Fruit fly (Drosophila melanogaster) ovary, adult (tissue): ENCODE results near the gene CG14883.

Source experiments
- CG17801 ChIP-seq: fragments of 200-800 bp; optimal IDR thresholded peaks from 2 replicates; lab custom pipeline; 2019; ENCODE audit warnings: missing biosample characterization, mild to moderate bottlenecking, missing genetic modification characterization, moderate library complexity; ENCODE audit not compliant: partially characterized antibody

The CG14883 gene

dm6 chr3R:16447448-16448045 lies 8.3 kb upstream of the CG14883 start:
- TF ChIP-seq CG17801 (GFP tag; lab: Kevin White, UChicago): no peak

DNA sequence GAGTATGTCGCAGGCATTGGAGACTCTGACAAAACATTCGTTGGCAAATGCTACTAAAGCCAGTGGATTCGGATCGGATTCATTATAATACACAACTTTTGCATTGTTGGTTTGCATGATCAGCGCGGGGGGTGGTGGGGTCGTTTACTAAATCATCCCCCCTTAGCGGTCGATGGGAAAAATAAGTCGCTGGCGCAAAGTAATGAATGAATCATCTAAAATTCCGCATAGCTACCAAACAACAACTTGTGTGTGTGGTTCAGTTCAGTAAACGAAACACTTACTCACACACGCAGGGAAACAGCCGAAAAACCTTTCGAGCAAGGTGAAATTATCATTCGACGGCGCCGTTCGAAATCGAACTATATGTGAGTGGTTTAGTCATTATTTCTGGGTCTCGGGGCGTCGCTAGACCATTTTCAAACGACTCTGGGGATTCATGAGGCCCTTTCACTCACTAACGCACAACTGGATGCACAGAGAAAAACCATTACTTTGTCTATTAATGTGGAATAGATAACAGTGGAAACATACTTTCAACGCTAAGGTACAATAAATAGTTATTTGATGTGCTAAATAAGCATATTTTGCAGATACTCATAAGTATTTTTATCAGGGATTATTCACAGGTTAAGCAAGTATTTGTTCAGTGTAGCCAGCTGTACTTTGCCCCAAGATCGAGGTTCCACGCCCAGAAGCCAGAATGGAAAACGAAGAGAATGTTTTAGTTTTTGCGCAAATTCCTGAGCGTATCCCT lies 7.3 kb upstream of the CG14883 start:
- peak; percentile 15 for TF ChIP-seq CG17801 (GFP tag; lab: Kevin White, UChicago)

- TF ChIP-seq CG17801 (GFP tag; lab: Kevin White, UChicago): peak; percentile 95
Observed at dm6 chr3R:16449187-16449973, 6.5 kb upstream of the CG14883 start.

- TF ChIP-seq CG17801 (GFP tag; lab: Kevin White, UChicago): peak; percentile 39
Observed at dm6 chr3R:16452954-16453587, 2.8 kb upstream of the CG14883 start.

dm6 chr3R:16453597-16453996 lies 2.3 kb upstream of the CG14883 start, which contains the start of gene Pak3:
Gene Pak3, minus strand, starts transcription at chr3R:16453821.
- TF ChIP-seq CG17801 (GFP tag; lab: Kevin White, UChicago): peak; percentile 1

- no peak for TF ChIP-seq CG17801 (GFP tag; lab: Kevin White, UChicago)
Observed at dm6 chr3R:16454192-16454591, 1.7 kb upstream of the CG14883 start, which contains the start of gene CG10405. Gene CG10405, plus strand, starts transcription at chr3R:16454492.

DNA sequence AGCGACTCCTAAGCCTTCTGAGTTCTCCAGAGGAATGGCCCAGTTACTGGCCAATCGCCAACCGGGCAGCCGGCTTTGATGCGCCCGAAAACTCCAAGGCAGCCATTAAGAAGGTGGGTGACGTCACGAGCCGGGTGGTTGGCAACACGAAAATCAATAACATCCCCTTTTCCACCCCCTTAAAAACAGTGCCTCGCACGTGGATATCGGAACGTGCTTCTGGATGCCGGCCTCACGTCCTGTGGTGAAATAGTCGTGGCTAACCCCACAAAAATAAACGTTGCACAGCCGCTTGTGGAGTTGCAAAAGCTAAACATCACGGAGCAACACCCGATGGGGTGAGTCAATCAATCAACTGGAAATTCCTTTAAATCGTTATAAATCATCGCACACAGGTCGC lies 755 bp downstream of the CG14883 start:
- no peak for TF ChIP-seq CG17801 (GFP tag; lab: Kevin White, UChicago)

DNA sequence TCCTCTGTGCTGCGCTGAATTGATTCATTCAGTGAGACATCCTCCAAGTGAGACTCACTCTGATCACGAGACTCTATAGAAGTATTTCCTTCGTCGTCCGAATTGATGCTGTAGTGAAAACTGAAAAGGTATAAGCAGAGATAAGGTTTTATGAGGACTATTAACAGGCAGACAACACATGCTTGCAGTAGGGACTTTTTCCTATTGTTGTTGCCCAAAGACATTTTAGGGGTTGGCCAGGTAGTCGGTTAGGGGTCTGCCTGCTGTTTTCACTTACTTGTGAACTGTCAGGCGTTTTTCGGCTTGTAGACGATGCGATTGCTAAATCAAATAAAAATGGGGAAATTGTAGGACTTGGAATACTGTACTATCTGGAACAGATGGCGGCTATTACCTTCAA lies 12.7 kb downstream of the CG14883 start:
- TF ChIP-seq CG17801 (GFP tag; lab: Kevin White, UChicago): no peak

dm6 chr3R:16469501-16470263 lies 13.8 kb downstream of the CG14883 start, which contains the start of the genes CG42232 and CSN5:
Gene CG42232, minus strand, starts transcription at chr3R:16469663.
Gene CSN5, plus strand, starts transcription at chr3R:16470099.
- TF ChIP-seq CG17801 (GFP tag; lab: Kevin White, UChicago): peak; percentile 16

DNA sequence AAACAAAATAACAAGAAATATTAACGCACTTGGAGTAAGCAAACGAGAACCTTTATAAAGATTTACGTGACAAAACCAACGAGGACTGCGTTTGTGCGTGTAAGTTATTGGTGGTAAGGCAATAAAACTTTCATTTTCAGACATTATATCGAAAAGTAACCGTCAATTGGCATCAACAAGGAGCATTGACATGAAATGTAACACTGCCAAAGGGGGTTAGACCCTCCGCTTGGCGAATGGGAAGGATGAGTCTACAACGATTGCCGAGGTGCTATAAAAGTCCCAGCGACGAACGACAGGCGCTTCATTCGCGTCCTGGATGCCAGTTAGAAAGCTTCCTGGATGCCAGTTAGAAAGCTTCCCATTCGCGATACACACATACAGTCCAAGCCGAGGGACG lies 16.4 kb downstream of the CG14883 start, which contains the start of gene Gyc89Da:
TSS of gene Gyc89Da (plus strand) at position 301 of the 400 bp plus-strand sequence.
- TF ChIP-seq CG17801 (GFP tag; lab: Kevin White, UChicago): no peak

dm6 chr3R:16476472-16476871 lies 20.6 kb downstream of the CG14883 start:
- no peak for TF ChIP-seq CG17801 (GFP tag; lab: Kevin White, UChicago)

dm6 chr3R:16477033-16477432 lies 21.2 kb downstream of the CG14883 start, which contains the start of gene Gyc89Db:
Gene Gyc89Db, plus strand, starts transcription at chr3R:16477110.
- TF ChIP-seq CG17801 (GFP tag; lab: Kevin White, UChicago): no peak

dm6 chr3R:16480995-16481394 lies 25.1 kb downstream of the CG14883 start, which contains the start of gene Dhfr:
Gene Dhfr, plus strand, starts transcription at chr3R:16481167.
- TF ChIP-seq CG17801 (GFP tag; lab: Kevin White, UChicago): no peak

dm6 chr3R:16482276-16482675 lies 26.4 kb downstream of the CG14883 start, which contains the start of gene Sdhaf3:
Gene Sdhaf3, minus strand, starts transcription at chr3R:16482452.
- TF ChIP-seq CG17801 (GFP tag; lab: Kevin White, UChicago): no peak
